Fruit fly (Drosophila melanogaster): ENCODE data around the gene CG32712.

CG32712 gene

DNA sequence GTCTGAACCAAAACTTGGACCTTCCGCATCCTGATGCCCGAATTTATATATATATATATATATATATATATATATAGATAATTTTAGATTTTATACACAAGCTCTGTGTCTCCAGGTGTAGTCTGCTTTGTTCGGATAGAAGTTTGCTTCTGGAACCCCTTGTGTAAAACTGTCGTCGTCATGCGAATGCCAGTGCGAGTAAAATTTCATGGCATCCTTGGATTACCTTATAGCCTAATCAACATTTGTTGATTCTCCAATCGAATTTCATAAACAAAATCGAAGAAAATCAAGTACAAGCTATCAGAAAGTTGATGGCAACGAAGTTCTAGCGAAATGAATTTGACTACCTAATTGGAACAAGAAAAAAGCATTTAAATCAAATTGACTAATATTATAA, 23.9 kb upstream of the CG32712 start, which contains the start of gene CG32713:
Gene CG32713 (minus strand): TSS at position 101 of the 400 bp plus-strand sequence.
- TF ChIP-seq CG17801 (GFP tag; optimal IDR thresholded peaks at IDR 0.05; ENCODE audit: partially characterized antibody): no peak

dm6 chrX:8455019-8455555, 21.5 kb upstream of the CG32712 start, which contains the start of gene org-1:
org-1 (minus strand) TSS chrX:8455069.
- peak; percentile 89 for TF ChIP-seq CG17801 (GFP tag; optimal IDR thresholded peaks at IDR 0.05; ENCODE audit: partially characterized antibody)

- no peak for TF ChIP-seq CG17801 (GFP tag; optimal IDR thresholded peaks at IDR 0.05; ENCODE audit: partially characterized antibody)
Observed at dm6 chrX:8452163-8452562, 18.6 kb upstream of the CG32712 start.

dm6 chrX:8450214-8450904, 16.8 kb upstream of the CG32712 start:
- TF ChIP-seq CG17801 (GFP tag; optimal IDR thresholded peaks at IDR 0.05; ENCODE audit: partially characterized antibody): no peak

dm6 chrX:8448171-8448570, 14.6 kb upstream of the CG32712 start:
- TF ChIP-seq CG17801 (GFP tag; optimal IDR thresholded peaks at IDR 0.05; ENCODE audit: partially characterized antibody): no peak

- no peak for TF ChIP-seq CG17801 (GFP tag; optimal IDR thresholded peaks at IDR 0.05; ENCODE audit: partially characterized antibody)
Observed at dm6 chrX:8447166-8447565, 13.6 kb upstream of the CG32712 start.

DNA sequence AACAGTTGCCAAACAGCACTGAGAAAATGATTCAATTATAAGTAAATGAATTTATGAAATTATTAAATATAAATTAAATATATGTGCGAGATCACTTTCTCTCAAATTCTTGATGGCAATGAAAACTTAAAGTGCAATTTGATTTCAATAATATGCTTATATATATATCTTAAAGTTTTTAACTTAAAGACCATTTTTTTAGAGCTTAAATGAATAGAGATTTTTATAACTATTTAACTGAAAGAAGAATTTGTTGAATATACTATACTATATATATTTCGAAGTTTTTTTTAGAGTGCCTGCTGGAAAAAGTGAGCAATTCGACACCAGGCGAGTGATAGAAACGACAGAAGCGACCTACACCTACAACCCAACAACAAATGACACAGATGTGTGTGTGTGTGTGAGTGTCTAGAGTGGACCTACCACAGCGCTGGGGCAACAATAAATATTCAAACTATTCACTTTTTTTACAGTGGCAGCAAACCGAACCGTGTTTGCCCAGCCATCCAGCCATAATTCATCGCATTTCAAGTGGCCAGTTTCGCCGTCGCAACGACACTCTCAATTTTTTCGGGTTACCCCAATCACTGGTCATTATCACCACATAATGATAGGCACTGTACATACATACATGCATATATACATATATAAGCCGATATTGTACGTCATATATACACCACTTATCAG, 11.4 kb upstream of the CG32712 start:
- TF ChIP-seq CG17801 (GFP tag; optimal IDR thresholded peaks at IDR 0.05; ENCODE audit: partially characterized antibody): peak; percentile 9

DNA sequence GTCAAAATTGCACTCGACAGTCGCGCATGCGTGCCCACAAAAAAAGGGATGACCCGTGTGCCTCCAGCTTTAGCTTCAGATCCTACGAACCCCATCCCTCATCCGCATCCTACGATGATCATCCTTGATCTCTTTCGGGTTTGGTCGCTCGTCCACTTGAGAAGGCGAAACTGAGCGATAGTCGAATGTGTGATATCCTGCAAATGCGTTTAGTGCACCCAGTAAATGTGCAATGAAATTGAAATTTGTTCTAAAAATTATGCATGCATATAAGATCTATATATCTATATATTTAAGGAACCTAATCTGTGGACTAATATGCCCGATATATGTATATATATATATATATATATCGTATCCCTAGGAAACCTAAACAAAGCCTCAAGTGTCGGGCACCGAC, 10.7 kb upstream of the CG32712 start:
- no peak for TF ChIP-seq CG17801 (GFP tag; optimal IDR thresholded peaks at IDR 0.05; ENCODE audit: partially characterized antibody)

DNA sequence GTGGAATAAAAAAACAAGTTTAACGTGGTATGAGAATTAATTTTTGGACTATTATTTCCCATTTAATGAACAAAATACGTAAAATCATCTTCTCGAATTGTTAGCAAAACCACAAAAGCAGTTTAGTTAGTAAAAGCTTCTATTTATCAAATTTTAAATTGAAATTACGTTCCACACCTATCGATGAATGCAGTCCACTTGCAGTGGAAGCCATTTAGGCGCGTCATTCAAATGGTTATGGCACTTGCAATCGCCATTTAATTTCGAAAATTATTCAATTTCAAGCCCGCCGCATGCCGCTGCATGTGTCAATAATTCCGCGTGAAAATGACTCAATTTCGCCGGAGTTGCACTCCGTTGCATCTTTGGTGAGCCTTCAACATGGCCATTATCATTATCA, 9.3 kb upstream of the CG32712 start:
- no peak for TF ChIP-seq CG17801 (GFP tag; optimal IDR thresholded peaks at IDR 0.05; ENCODE audit: partially characterized antibody)

DNA sequence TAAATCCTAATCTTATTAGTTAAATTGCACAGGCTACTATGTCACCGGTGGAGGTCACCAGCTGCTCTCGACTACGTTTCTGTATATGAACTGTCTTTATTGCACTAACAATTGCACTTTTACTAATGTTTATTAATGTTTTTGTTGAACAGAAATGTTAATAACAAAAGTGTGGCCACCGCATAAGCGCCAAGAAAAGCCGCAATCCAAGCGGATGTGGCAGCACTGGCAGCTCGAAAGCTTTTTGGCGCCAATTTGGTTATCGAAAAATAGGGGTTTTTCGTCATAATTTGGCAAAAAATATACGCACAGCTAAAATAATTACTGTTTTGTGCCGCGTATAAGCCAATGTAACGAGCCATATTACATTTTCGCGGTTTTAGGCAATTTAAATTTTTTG, 8.6 kb upstream of the CG32712 start, which contains the start of gene CG12123:
Gene CG12123 (minus strand): TSS at position 188 of the 400 bp plus-strand sequence.
- TF ChIP-seq CG17801 (GFP tag; optimal IDR thresholded peaks at IDR 0.05; ENCODE audit: partially characterized antibody): no peak

DNA sequence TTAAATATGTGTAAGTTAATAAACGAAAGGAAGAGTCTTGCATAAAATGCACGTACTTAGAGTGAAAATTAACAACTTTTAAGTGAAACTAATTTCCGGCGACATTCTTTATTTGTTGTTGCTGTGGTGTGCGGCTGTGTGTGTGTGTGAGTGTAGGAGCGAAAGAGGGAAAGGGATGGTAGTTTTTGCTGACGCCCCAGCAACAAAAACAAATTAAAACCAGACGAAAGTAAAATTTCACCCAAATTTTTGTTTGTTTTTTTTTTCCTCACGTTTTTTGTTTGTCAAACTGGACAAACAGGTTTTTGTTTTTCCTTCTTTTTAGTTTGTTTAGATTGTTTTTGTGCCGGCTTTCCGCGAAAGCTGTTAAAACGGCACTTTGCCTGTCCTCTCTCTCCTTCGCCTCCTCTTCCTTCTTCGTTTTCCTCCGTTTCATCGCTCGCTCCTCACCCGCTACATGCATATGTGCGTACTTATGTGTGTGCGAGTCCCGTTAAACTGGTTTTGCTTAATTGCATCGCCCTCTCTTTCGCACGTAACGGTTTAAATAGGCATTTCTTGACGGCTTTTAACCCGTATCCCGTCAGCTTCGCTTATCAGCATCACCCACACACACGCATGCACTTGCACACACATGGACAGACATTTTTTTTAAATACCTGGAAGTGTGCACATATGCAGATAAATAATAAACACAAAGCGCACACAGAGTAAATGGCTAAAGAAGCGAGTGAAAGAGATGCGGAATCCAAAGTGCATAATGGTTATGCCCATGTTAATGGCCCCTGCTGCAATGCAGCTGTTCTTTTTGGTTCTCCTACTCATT, 3.9 kb upstream of the CG32712 start, which contains the start of gene Miga:
Gene Miga (minus strand): TSS at position 536 of the 826 bp plus-strand sequence.
- peak; percentile 50 for TF ChIP-seq CG17801 (GFP tag; optimal IDR thresholded peaks at IDR 0.05; ENCODE audit: partially characterized antibody)

DNA sequence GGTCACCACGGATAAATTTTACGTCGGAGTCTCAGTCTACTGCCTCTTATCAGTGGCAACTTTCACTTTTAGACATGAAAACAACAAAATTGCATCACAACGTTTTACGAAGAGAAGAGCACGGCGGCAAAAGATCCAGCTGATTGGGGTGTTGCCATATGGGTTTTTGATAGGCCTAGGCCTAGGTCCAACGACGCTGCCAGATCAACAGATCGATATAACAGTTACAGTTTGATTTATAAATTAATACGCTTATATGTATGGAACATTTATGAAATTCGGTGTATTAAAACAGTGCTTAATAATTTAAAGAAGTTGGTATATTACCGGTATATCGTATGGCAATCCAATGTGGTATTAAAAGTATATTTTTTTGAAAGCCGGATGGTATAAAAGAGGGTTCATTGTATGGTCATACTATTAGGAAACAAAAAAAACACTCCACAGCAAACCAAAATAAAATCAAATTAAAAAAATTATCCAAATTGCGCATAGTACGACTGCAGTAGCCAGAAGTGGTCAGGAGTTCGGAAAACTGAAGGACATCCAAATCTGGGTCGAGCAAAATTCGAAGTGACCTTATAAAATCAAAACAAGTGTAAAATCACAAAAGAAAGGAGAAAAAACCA, 3.2 kb upstream of the CG32712 start, which contains the start of gene CG1440:
Gene CG1440 (plus strand): TSS at position 402 of the 629 bp plus-strand sequence.
- peak; percentile 89 for TF ChIP-seq CG17801 (GFP tag; optimal IDR thresholded peaks at IDR 0.05; ENCODE audit: partially characterized antibody)

- no peak for TF ChIP-seq CG17801 (GFP tag; optimal IDR thresholded peaks at IDR 0.05; ENCODE audit: partially characterized antibody)
Observed at dm6 chrX:8422643-8423042, 11.0 kb downstream of the CG32712 start.

- no peak for TF ChIP-seq CG17801 (GFP tag; optimal IDR thresholded peaks at IDR 0.05; ENCODE audit: partially characterized antibody)
Observed at dm6 chrX:8421449-8421795, 12.2 kb downstream of the CG32712 start.

Data from ovary, adult (tissue).